Fruit fly (Drosophila melanogaster): Measurements from ENCODE around the gene CG7236.

dm6 chr2L:5678282-5678681 is 27.9 kb upstream of the CG7236 start, which contains the start of gene CG12511:
- TF ChIP-seq CG8478 (optimal IDR thresholded peaks at IDR 0.05) (no peak), CTCF (optimal IDR thresholded peaks at IDR 0.05) (no peak)
